Fruit fly (Drosophila melanogaster): ENCODE measurements around the gene CSN1b.

dm6 chr3L:18896297-18896863 lies 8.3 kb downstream of the CSN1b start:
- TF ChIP-seq psq (optimal IDR thresholded peaks at IDR 0.05) (no peak), pan (optimal IDR thresholded peaks at IDR 0.05) (no peak), Dll (optimal IDR thresholded peaks at IDR 0.05) (no peak)

Data from whole organism.